Worm (Caenorhabditis elegans) whole organism, L4/young adult: ENCODE measurements around the gene fbxc-21.

Source experiments
- W03F9.2 ChIP-seq: fragments of 150-350 bp; optimal IDR thresholded peaks from 2 replicates; lab custom pipeline; 2014; ENCODE audit warnings: missing biosample characterization, missing genetic modification characterization
- dao-5 ChIP-seq: sonication (generic microtip); optimal IDR thresholded peaks from 2 replicates; lab custom pipeline; 2016; ENCODE audit warnings: missing genotype, missing genetic modification characterization, moderate library complexity, missing compliant biosample characterization
- him-1 ChIP-seq: sonication (generic microtip); optimal IDR thresholded peaks from 2 replicates; lab custom pipeline; 2016; ENCODE audit warnings: missing genotype, missing genetic modification reagents, missing genetic modification characterization, missing compliant biosample characterization

DNA sequence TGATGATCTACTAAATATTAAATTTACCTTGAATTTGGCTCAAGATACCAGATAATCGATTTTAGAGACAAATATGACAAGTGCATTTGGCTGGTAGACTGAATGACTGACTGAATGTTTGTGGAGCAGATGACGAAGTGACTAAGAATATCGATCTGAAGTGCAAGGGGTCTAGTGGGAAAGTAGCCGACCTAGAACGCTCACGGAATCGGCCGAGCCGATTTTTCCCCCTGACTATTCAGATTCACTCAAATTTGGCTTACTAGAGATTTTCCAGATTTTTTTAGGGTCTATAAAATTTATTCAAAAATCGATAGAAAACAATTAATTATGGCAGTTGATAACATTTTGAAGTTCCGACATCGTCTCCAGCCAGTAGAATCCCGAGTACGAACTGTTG, 1.8 kb upstream of the fbxc-21 start, which contains the start of gene fbxc-26:
- TF ChIP-seq dao-5 (tag; lab: Kevin White, UChicago) = no peak
- no peak for TF ChIP-seq W03F9.2 (tag; lab: Kevin White, UChicago)
- TF ChIP-seq him-1 (tag; lab: Kevin White, UChicago) = no peak
